Fruit fly (Drosophila melanogaster) whole organism, prepupa: Measurements from ENCODE around the gene Lst8.

Experiments used
- Blimp-1 ChIP-seq: fragments of 200-800 bp; sonication (Bioruptor generic); optimal IDR thresholded peaks from 3 replicates; lab custom pipeline; 2017; ENCODE audit warnings: missing biosample characterization, missing genetic modification characterization, mild to moderate bottlenecking, moderate library complexity, missing genetic modification reagents
- CG10631 ChIP-seq: fragments of 200-800 bp; sonication (Bioruptor generic); optimal IDR thresholded peaks from 2 replicates; lab custom pipeline; 2016; ENCODE audit warnings: missing biosample characterization, missing genetic modification characterization
- CG11294 ChIP-seq: fragments of 200-800 bp; sonication (Bioruptor generic); IDR thresholded peaks from 2 replicates; pipeline ENCODE4 v1.3.6; 2022; ENCODE audit warnings: missing biosample characterization, missing genetic modification characterization
- CG11762 ChIP-seq: fragments of 200-800 bp; sonication (Bioruptor generic); optimal IDR thresholded peaks from 3 replicates; lab custom pipeline; 2016; ENCODE audit warnings: missing biosample characterization, missing genetic modification characterization; ENCODE audit not compliant: insufficient read depth
- CG11902 ChIP-seq: fragments of 200-800 bp; sonication (Bioruptor generic); optimal IDR thresholded peaks from 3 replicates; lab custom pipeline; 2016; ENCODE audit warnings: missing biosample characterization, missing genetic modification characterization
- CG15336 ChIP-seq: fragments of 200-800 bp; sonication (Bioruptor generic); IDR thresholded peaks from 2 replicates; pipeline ENCODE4 v1.3.6; 2022; ENCODE audit warnings: missing biosample characterization, missing genetic modification characterization
- CG1621 ChIP-seq: fragments of 200-800 bp; sonication (Bioruptor generic); optimal IDR thresholded peaks from 3 replicates; lab custom pipeline; 2018; ENCODE audit warnings: missing biosample characterization, mild to moderate bottlenecking, missing genetic modification characterization
- CG3032 ChIP-seq: fragments of 200-800 bp; optimal IDR thresholded peaks from 2 replicates; lab custom pipeline; 2019; ENCODE audit warnings: missing biosample characterization, mild to moderate bottlenecking, missing genetic modification characterization, moderate library complexity
- CG31627 ChIP-seq: fragments of 200-800 bp; sonication (Bioruptor generic); optimal IDR thresholded peaks from 3 replicates; lab custom pipeline; 2016; ENCODE audit warnings: missing biosample characterization, missing genetic modification characterization
- CG32006 ChIP-seq: fragments of 200-800 bp; sonication (Bioruptor generic); optimal IDR thresholded peaks from 3 replicates; lab custom pipeline; 2017; ENCODE audit warnings: missing biosample characterization, mild to moderate bottlenecking, missing genetic modification characterization
- CG34406 ChIP-seq: fragments of 200-800 bp; sonication (Bioruptor generic); optimal IDR thresholded peaks from 3 replicates; lab custom pipeline; 2016; ENCODE audit warnings: missing biosample characterization, missing genetic modification characterization
- CG3919 ChIP-seq: fragments of 200-800 bp; sonication (Bioruptor generic); optimal IDR thresholded peaks from 3 replicates; lab custom pipeline; 2016; ENCODE audit warnings: missing biosample characterization, missing genetic modification characterization
- CG6163 ChIP-seq: fragments of 200-800 bp; sonication (Bioruptor generic); IDR thresholded peaks from 3 replicates; pipeline ENCODE4 v1.3.6; 2022; ENCODE audit warnings: missing biosample characterization, missing genetic modification characterization
- CG6276 ChIP-seq: fragments of 200-800 bp; sonication (Bioruptor generic); optimal IDR thresholded peaks from 2 replicates; lab custom pipeline; 2017; ENCODE audit warnings: missing biosample characterization, mild to moderate bottlenecking, missing genetic modification characterization
- CG6792 ChIP-seq: fragments of 200-800 bp; sonication (Bioruptor generic); optimal IDR thresholded peaks from 3 replicates; lab custom pipeline; 2016; ENCODE audit warnings: missing biosample characterization, missing genetic modification characterization
- CG6808 ChIP-seq: fragments of 200-800 bp; sonication (Bioruptor generic); optimal IDR thresholded peaks from 3 replicates; lab custom pipeline; 2017; ENCODE audit warnings: missing biosample characterization, missing genetic modification characterization, mild to moderate bottlenecking, moderate library complexity, missing genetic modification reagents
- CG6854 ChIP-seq: fragments of 200-800 bp; sonication (Bioruptor generic); optimal IDR thresholded peaks from 2 replicates; lab custom pipeline; 2017; ENCODE audit warnings: missing biosample characterization, mild to moderate bottlenecking, missing genetic modification characterization
- CG7368 ChIP-seq: fragments of 200-800 bp; sonication (Bioruptor generic); optimal IDR thresholded peaks from 3 replicates; lab custom pipeline; 2016; ENCODE audit warnings: missing biosample characterization, missing genetic modification characterization
- CG8119 ChIP-seq: fragments of 200-800 bp; sonication (Bioruptor generic); IDR thresholded peaks from 3 replicates; pipeline ENCODE4 v1.3.6; 2022; ENCODE audit warnings: missing biosample characterization, missing genetic modification characterization
- CG8319 ChIP-seq: fragments of 200-800 bp; sonication (Bioruptor generic); optimal IDR thresholded peaks from 3 replicates; lab custom pipeline; 2016; ENCODE audit warnings: missing biosample characterization, missing genetic modification characterization
- CG8632 ChIP-seq: fragments of 200-800 bp; sonication (Bioruptor generic); optimal IDR thresholded peaks from 3 replicates; lab custom pipeline; 2016; ENCODE audit warnings: missing biosample characterization, missing genetic modification characterization
- CG9139 ChIP-seq: fragments of 200-800 bp; sonication (Bioruptor generic); optimal IDR thresholded peaks from 3 replicates; lab custom pipeline; 2017; ENCODE audit warnings: missing biosample characterization, mild to moderate bottlenecking, missing genetic modification characterization
- Eip75B ChIP-seq: fragments of 200-800 bp; sonication (Bioruptor generic); optimal IDR thresholded peaks from 3 replicates; lab custom pipeline; 2016; ENCODE audit warnings: missing biosample characterization, missing genetic modification characterization
- Eip78C ChIP-seq: fragments of 200-800 bp; sonication (Bioruptor generic); peaks from one replicate; lab custom pipeline; 2016; ENCODE audit warnings: missing biosample characterization, missing genetic modification characterization
- Eip93F ChIP-seq: fragments of 200-800 bp; sonication (Bioruptor generic); optimal IDR thresholded peaks from 2 replicates; lab custom pipeline; 2016; ENCODE audit warnings: missing biosample characterization, mild to moderate bottlenecking, missing genetic modification characterization
- Ets21C ChIP-seq: fragments of 200-800 bp; sonication (Bioruptor generic); optimal IDR thresholded peaks from 3 replicates; lab custom pipeline; 2016; ENCODE audit warnings: missing biosample characterization, missing genetic modification characterization
- Ets96B ChIP-seq: fragments of 200-800 bp; optimal IDR thresholded peaks from 2 replicates; lab custom pipeline; 2019; ENCODE audit warnings: missing biosample characterization, mild to moderate bottlenecking, missing genetic modification characterization, moderate library complexity
- Gug ChIP-seq: fragments of 200-800 bp; sonication (Bioruptor generic); IDR thresholded peaks from 2 replicates; pipeline ENCODE4 v1.3.6; 2022; ENCODE audit warnings: missing biosample characterization, missing genetic modification characterization
- Hr38 ChIP-seq: sonication (Bioruptor generic); optimal IDR thresholded peaks from 2 replicates; lab custom pipeline; 2016; ENCODE audit warnings: missing biosample characterization, missing genetic modification characterization
- Hr39 ChIP-seq: fragments of 200-800 bp; sonication (Bioruptor generic); optimal IDR thresholded peaks from 2 replicates; lab custom pipeline; 2016; ENCODE audit warnings: missing biosample characterization, missing genetic modification characterization
- Hr4 ChIP-seq: fragments of 200-800 bp; sonication (Bioruptor generic); optimal IDR thresholded peaks from 3 replicates; lab custom pipeline; 2016; ENCODE audit warnings: missing biosample characterization, missing genetic modification characterization
- Lpt ChIP-seq: fragments of 200-800 bp; sonication (Bioruptor generic); optimal IDR thresholded peaks from 3 replicates; lab custom pipeline; 2016; ENCODE audit warnings: missing biosample characterization, missing genetic modification characterization
- Met ChIP-seq: fragments of 200-800 bp; sonication (Bioruptor generic); optimal IDR thresholded peaks from 3 replicates; lab custom pipeline; 2016; ENCODE audit warnings: missing biosample characterization, missing genetic modification characterization
- Smox ChIP-seq: fragments of 200-800 bp; sonication (Bioruptor generic); optimal IDR thresholded peaks from 3 replicates; lab custom pipeline; 2016; ENCODE audit warnings: missing biosample characterization, missing genetic modification characterization
- Sox14 ChIP-seq: fragments of 200-800 bp; sonication (Bioruptor generic); optimal IDR thresholded peaks from 3 replicates; lab custom pipeline; 2016; ENCODE audit warnings: missing biosample characterization, missing genetic modification characterization
- achi ChIP-seq: fragments of 200-800 bp; sonication (Bioruptor generic); optimal IDR thresholded peaks from 3 replicates; lab custom pipeline; 2016; ENCODE audit warnings: missing biosample characterization, missing genetic modification characterization
- acj6 ChIP-seq: fragments of 200-800 bp; sonication (Bioruptor generic); optimal IDR thresholded peaks from 3 replicates; lab custom pipeline; 2016; ENCODE audit warnings: missing biosample characterization, missing genetic modification characterization
- cyc ChIP-seq: fragments of 200-800 bp; sonication (Bioruptor generic); optimal IDR thresholded peaks from 3 replicates; lab custom pipeline; 2016; ENCODE audit warnings: missing biosample characterization, missing genetic modification characterization
- dac ChIP-seq: fragments of 200-800 bp; sonication (Bioruptor generic); optimal IDR thresholded peaks from 2 replicates; lab custom pipeline; 2017; ENCODE audit warnings: missing biosample characterization, mild to moderate bottlenecking, missing genetic modification characterization
- dsx ChIP-seq: fragments of 200-800 bp; optimal IDR thresholded peaks from 3 replicates; lab custom pipeline; 2019; ENCODE audit warnings: missing biosample characterization, mild to moderate bottlenecking, missing genetic modification characterization, moderate library complexity; ENCODE audit not compliant: poor library complexity, severe bottlenecking
- eg ChIP-seq: fragments of 200-800 bp; sonication (Bioruptor generic); IDR thresholded peaks from 3 replicates; pipeline ENCODE4 v1.3.6; 2022; ENCODE audit warnings: missing biosample characterization, missing genetic modification characterization
- esn ChIP-seq: fragments of 200-800 bp; sonication (Bioruptor generic); optimal IDR thresholded peaks from 2 replicates; lab custom pipeline; 2016; ENCODE audit warnings: missing biosample characterization, mild to moderate bottlenecking, missing genetic modification characterization, moderate library complexity
- fd59A ChIP-seq: fragments of 200-800 bp; sonication (Bioruptor generic); optimal IDR thresholded peaks from 2 replicates; lab custom pipeline; 2017; ENCODE audit warnings: missing biosample characterization, mild to moderate bottlenecking, missing genetic modification characterization, missing genetic modification reagents
- fd85E ChIP-seq: fragments of 200-800 bp; sonication (Bioruptor generic); optimal IDR thresholded peaks from 3 replicates; lab custom pipeline; 2016; ENCODE audit warnings: missing biosample characterization, missing genetic modification characterization
- fkh ChIP-seq: fragments of 200-800 bp; sonication (Bioruptor generic); optimal IDR thresholded peaks from 3 replicates; lab custom pipeline; 2017; ENCODE audit warnings: missing biosample characterization, mild to moderate bottlenecking, missing genetic modification characterization, moderate library complexity
- lz ChIP-seq: fragments of 200-800 bp; sonication (Bioruptor generic); optimal IDR thresholded peaks from 3 replicates; lab custom pipeline; 2016; ENCODE audit warnings: missing biosample characterization, missing genetic modification characterization
- salr ChIP-seq, 2 experiments: fragments of 200-800 bp; sonication (Bioruptor generic); optimal IDR thresholded peaks; 3 replicates each; lab custom pipeline; 2016 to 2018; ENCODE audit warnings: missing biosample characterization in 2 of 2, missing genetic modification characterization in 2 of 2, mild to moderate bottlenecking in 1 of 2
- spab ChIP-seq: fragments of 200-800 bp; sonication (Bioruptor generic); optimal IDR thresholded peaks from 2 replicates; lab custom pipeline; 2017; ENCODE audit warnings: missing biosample characterization, mild to moderate bottlenecking, missing genetic modification characterization, missing genetic modification reagents
- svp ChIP-seq: fragments of 200-800 bp; sonication (Bioruptor generic); peaks from one replicate; lab custom pipeline; 2016; ENCODE audit warnings: missing biosample characterization, missing genetic modification characterization
- vri ChIP-seq: fragments of 200-800 bp; sonication (Bioruptor generic); optimal IDR thresholded peaks from 3 replicates; lab custom pipeline; 2016; ENCODE audit warnings: missing biosample characterization, mild to moderate bottlenecking, missing genetic modification characterization

Lst8 gene

dm6 chrX:9578696-9579509 is 26.9 kb downstream of the Lst8 start:
- TF ChIP-seq Met (GFP tag; lab: Kevin White, UChicago) (peak; percentile 100), vri (peak; percentile 99), CG11762 (peak; percentile 98), eg (peak; percentile 99), Hr4 (GFP tag; lab: Kevin White, UChicago) (peak; percentile 97), CG6854 (GFP tag; lab: Kevin White, UChicago) (peak; percentile 99), Blimp-1 (GFP tag; lab: Kevin White, UChicago) (peak; percentile 98), Ets21C (GFP tag; lab: Kevin White, UChicago) (peak; percentile 99), CG31627 (GFP tag; lab: Kevin White, UChicago) (peak; percentile 100), salr (GFP tag; optimal IDR thresholded peaks at IDR 0.05; lab: Kevin White, UChicago) (peak; percentile 98 to 99), CG8319 (peak; percentile 99), spab (GFP tag; lab: Kevin White, UChicago) (peak; percentile 98), CG8632 (peak; percentile 99), Eip75B (GFP tag; lab: Kevin White, UChicago) (peak; percentile 99), achi (GFP tag; lab: Kevin White, UChicago) (peak; percentile 98), Hr39 (GFP tag; lab: Kevin White, UChicago) (peak; percentile 100), CG15336 (GFP tag; lab: Robert Waterston, UW) (peak; percentile 98), CG8119 (GFP tag; lab: Robert Waterston, UW) (peak; percentile 98), CG3032 (tag; lab: Kevin White, UChicago) (peak; percentile 99), CG1621 (tag; lab: Kevin White, UChicago) (peak; percentile 99), fd85E (peak; percentile 96), CG7368 (GFP tag; lab: Kevin White, UChicago) (peak; percentile 99), Eip78C (GFP tag; lab: Kevin White, UChicago) (peak; percentile 100), Sox14 (GFP tag; lab: Kevin White, UChicago) (peak; percentile 100), cyc (GFP tag; lab: Kevin White, UChicago) (peak; percentile 100), Ets96B (tag; lab: Kevin White, UChicago) (peak; percentile 98), CG6276 (GFP tag; lab: Kevin White, UChicago) (peak; percentile 98), CG11294 (GFP tag; lab: Robert Waterston, UW) (peak; percentile 97), CG34406 (peak; percentile 99), fd59A (peak; percentile 98), dac (GFP tag; lab: Kevin White, UChicago) (peak; percentile 99), CG9139 (GFP tag; lab: Kevin White, UChicago) (peak; percentile 98), CG32006 (peak; percentile 99), CG6163 (GFP tag; lab: Robert Waterston, UW) (peak; percentile 99), svp (GFP tag; lab: Kevin White, UChicago) (peak; percentile 100), fkh (GFP tag; lab: Kevin White, UChicago) (peak; percentile 76), Lpt (peak; percentile 99), lz (GFP tag; lab: Kevin White, UChicago) (peak; percentile 100), CG11902 (GFP tag; lab: Kevin White, UChicago) (peak; percentile 99), Gug (peak; percentile 98), dsx (GFP tag; lab: Kevin White, UChicago) (peak; percentile 97), Eip93F (peak; percentile 99), acj6 (GFP tag; lab: Kevin White, UChicago) (peak; percentile 99), CG6808 (GFP tag; lab: Kevin White, UChicago) (peak; percentile 98), CG6792 (peak; percentile 99), CG10631 (GFP tag; lab: Kevin White, UChicago) (peak; percentile 99), Smox (GFP tag; lab: Kevin White, UChicago) (peak; percentile 99), CG3919 (GFP tag; lab: Kevin White, UChicago) (peak; percentile 99), Hr38 (GFP tag; lab: Kevin White, UChicago) (peak; percentile 83), esn (peak; percentile 100)
